Worm (Caenorhabditis elegans) whole organism, mixed stage, embryonic: ENCODE data around the gene F28G4.4.

Experiments used
- M03D4.4 ChIP-seq: sonication (generic microtip); optimal IDR thresholded peaks from 2 replicates; lab custom pipeline; 2017; ENCODE audit warnings: mild to moderate bottlenecking, missing genetic modification characterization, missing compliant biosample characterization
- bed-3 ChIP-seq: fragments of 200-800 bp; sonication (Bioruptor generic); optimal IDR thresholded peaks from 3 replicates; lab custom pipeline; 2018; ENCODE audit warnings: mild to moderate bottlenecking, missing genetic modification characterization, moderate library complexity, missing compliant biosample characterization
- blmp-1 ChIP-seq: fragments of 150-350 bp; optimal IDR thresholded peaks from 2 replicates; lab custom pipeline; 2014; ENCODE audit warnings: missing biosample characterization, missing genetic modification characterization
- ceh-39 ChIP-seq: fragments of 150-350 bp; optimal IDR thresholded peaks from 2 replicates; lab custom pipeline; 2014; ENCODE audit warnings: missing biosample characterization, missing genetic modification characterization
- ceh-43 ChIP-seq: fragments of 200-800 bp; sonication (Bioruptor generic); optimal IDR thresholded peaks from 2 replicates; lab custom pipeline; 2018; ENCODE audit warnings: mild to moderate bottlenecking, missing genetic modification characterization, moderate library complexity, missing compliant biosample characterization
- ceh-83 ChIP-seq: fragments of 200-800 bp; sonication (Bioruptor generic); optimal IDR thresholded peaks from 2 replicates; lab custom pipeline; 2018; ENCODE audit warnings: mild to moderate bottlenecking, missing genetic modification characterization, missing compliant biosample characterization
- ces-1 ChIP-seq: fragments of 150-350 bp; optimal IDR thresholded peaks from 2 replicates; lab custom pipeline; 2014; ENCODE audit warnings: missing biosample characterization, missing genetic modification reagents, missing genetic modification characterization
- cnd-1 ChIP-seq: fragments of 200-800 bp; sonication (Bioruptor generic); optimal IDR thresholded peaks from 2 replicates; lab custom pipeline; 2018; ENCODE audit warnings: mild to moderate bottlenecking, missing genetic modification characterization, missing compliant biosample characterization
- drap-1 ChIP-seq: fragments of 200-800 bp; sonication (Bioruptor generic); optimal IDR thresholded peaks from 3 replicates; lab custom pipeline; 2018; ENCODE audit warnings: mild to moderate bottlenecking, missing genetic modification characterization, missing compliant biosample characterization
- elt-1 ChIP-seq: sonication (generic microtip); optimal IDR thresholded peaks from 2 replicates; lab custom pipeline; 2017; ENCODE audit warnings: missing genetic modification characterization, mild to moderate bottlenecking, missing compliant biosample characterization, antibody characterized with exemption, moderate library complexity, borderline replicate concordance; ENCODE audit not compliant: insufficient read depth
- elt-3 ChIP-seq: fragments of 150-350 bp; optimal IDR thresholded peaks from 2 replicates; lab custom pipeline; 2014; ENCODE audit warnings: missing biosample characterization, missing genetic modification characterization
- flh-1 ChIP-seq: fragments of 200-800 bp; sonication (Bioruptor generic); optimal IDR thresholded peaks from 2 replicates; lab custom pipeline; 2018; ENCODE audit warnings: mild to moderate bottlenecking, missing genetic modification characterization, moderate library complexity, missing compliant biosample characterization
- ham-2 ChIP-seq: fragments of 200-800 bp; sonication (Bioruptor generic); optimal IDR thresholded peaks from 2 replicates; lab custom pipeline; 2018; ENCODE audit warnings: mild to moderate bottlenecking, missing genetic modification characterization, missing compliant biosample characterization
- hlh-1 ChIP-seq: fragments of 150-350 bp; optimal IDR thresholded peaks from 2 replicates; lab custom pipeline; 2014; ENCODE audit warnings: missing biosample characterization, missing genetic modification reagents, missing genetic modification characterization
- lin-13 ChIP-seq: fragments of 150-350 bp; optimal IDR thresholded peaks from 2 replicates; lab custom pipeline; 2014; ENCODE audit warnings: missing biosample characterization, missing genetic modification characterization
- lin-32 ChIP-seq: fragments of 200-800 bp; sonication (Bioruptor generic); optimal IDR thresholded peaks from 2 replicates; lab custom pipeline; 2018; ENCODE audit warnings: mild to moderate bottlenecking, missing genetic modification characterization, missing compliant biosample characterization
- lsy-2 ChIP-seq: fragments of 150-350 bp; optimal IDR thresholded peaks from 2 replicates; lab custom pipeline; 2014; ENCODE audit warnings: missing biosample characterization, missing genetic modification characterization
- mab-5 ChIP-seq: fragments of 150-350 bp; optimal IDR thresholded peaks from 2 replicates; lab custom pipeline; 2014; ENCODE audit warnings: missing biosample characterization, missing genetic modification characterization
- mep-1 ChIP-seq: fragments of 150-350 bp; optimal IDR thresholded peaks from 2 replicates; lab custom pipeline; 2017; ENCODE audit warnings: missing biosample characterization, missing genetic modification reagents, missing genetic modification characterization, inconsistent platforms
- nhr-12 ChIP-seq: fragments of 150-350 bp; optimal IDR thresholded peaks from 2 replicates; lab custom pipeline; 2014; ENCODE audit warnings: missing biosample characterization, missing genetic modification characterization
- nhr-2 ChIP-seq: fragments of 150-350 bp; optimal IDR thresholded peaks from 2 replicates; lab custom pipeline; 2014; ENCODE audit warnings: missing biosample characterization, missing genetic modification characterization
- nhr-237 ChIP-seq: fragments of 150-350 bp; optimal IDR thresholded peaks from 2 replicates; lab custom pipeline; 2014; ENCODE audit warnings: missing biosample characterization, missing genetic modification characterization
- nhr-28 ChIP-seq: fragments of 150-350 bp; optimal IDR thresholded peaks from 2 replicates; lab custom pipeline; 2014; ENCODE audit warnings: missing biosample characterization, missing genetic modification characterization
- nhr-76 ChIP-seq: sonication (generic microtip); optimal IDR thresholded peaks from 2 replicates; lab custom pipeline; 2017; ENCODE audit warnings: missing biosample characterization, missing genetic modification characterization
- pha-4 ChIP-seq: fragments of 150-350 bp; optimal IDR thresholded peaks from 2 replicates; lab custom pipeline; 2018; ENCODE audit warnings: missing biosample characterization, missing genetic modification reagents, missing genetic modification characterization
- sem-2 ChIP-seq: fragments of 200-800 bp; sonication (Bioruptor generic); optimal IDR thresholded peaks from 2 replicates; lab custom pipeline; 2018; ENCODE audit warnings: mild to moderate bottlenecking, missing genetic modification characterization, missing compliant biosample characterization
- snpc-4 ChIP-seq: fragments of 150-350 bp; optimal IDR thresholded peaks from 2 replicates; lab custom pipeline; 2014; ENCODE audit warnings: missing biosample characterization, missing genetic modification characterization
- sptf-1 ChIP-seq: sonication (generic microtip); optimal IDR thresholded peaks from 2 replicates; lab custom pipeline; 2017; ENCODE audit warnings: mild to moderate bottlenecking, missing genetic modification characterization, moderate library complexity, missing compliant biosample characterization
- tbx-8 ChIP-seq: fragments of 200-800 bp; sonication (Bioruptor generic); optimal IDR thresholded peaks from 2 replicates; lab custom pipeline; 2018; ENCODE audit warnings: mild to moderate bottlenecking, missing genetic modification characterization, moderate library complexity, missing compliant biosample characterization
- unc-120 ChIP-seq: sonication (generic microtip); optimal IDR thresholded peaks from 2 replicates; lab custom pipeline; 2017; ENCODE audit warnings: missing genetic modification characterization, missing compliant biosample characterization; ENCODE audit not compliant: poor library complexity, severe bottlenecking
- zip-8 ChIP-seq: fragments of 150-350 bp; optimal IDR thresholded peaks from 2 replicates; lab custom pipeline; 2014; ENCODE audit warnings: missing biosample characterization, missing genetic modification characterization
- ztf-11 ChIP-seq: fragments of 150-350 bp; optimal IDR thresholded peaks from 2 replicates; lab custom pipeline; 2014; ENCODE audit warnings: missing biosample characterization, missing genetic modification characterization

F28G4.4 gene

DNA sequence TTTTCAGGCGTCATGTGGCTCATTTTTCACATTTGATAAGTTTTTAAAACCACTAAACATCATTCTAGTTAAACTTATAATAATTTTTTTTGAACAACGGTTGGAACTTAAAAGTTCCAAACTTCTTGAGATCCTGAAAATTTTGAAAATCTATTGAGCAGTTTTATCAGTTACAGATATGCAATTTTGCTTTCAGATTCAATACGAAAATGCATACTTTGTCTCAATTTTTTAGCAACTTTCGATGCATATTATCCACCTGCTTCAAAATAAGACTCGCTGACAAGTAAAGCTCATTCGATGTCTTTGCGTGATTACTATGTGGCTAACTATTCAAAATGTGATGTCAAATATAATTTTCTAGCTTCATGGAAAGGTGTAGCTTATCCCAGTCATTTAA, 39.1 kb downstream of the F28G4.4 start, which contains the start of gene srh-95:
TSS of gene srh-95 (plus strand) at position 301 of the 400 bp plus-strand sequence.
- no peak for TF ChIP-seq hlh-1 (tag; lab: Kevin White, UChicago)
- no peak for TF ChIP-seq unc-120 (tag; lab: Kevin White, UChicago)
- no peak for TF ChIP-seq blmp-1 (tag; lab: Kevin White, UChicago)
- no peak for TF ChIP-seq M03D4.4
- no peak for TF ChIP-seq sptf-1 (tag; lab: Kevin White, UChicago)
- TF ChIP-seq flh-1 (GFP tag; lab: Kevin White, UChicago): no peak
- no peak for TF ChIP-seq drap-1 (GFP tag; lab: Kevin White, UChicago)
- no peak for TF ChIP-seq ces-1
- TF ChIP-seq elt-1 (tag; lab: Kevin White, UChicago): no peak
- TF ChIP-seq ham-2 (GFP tag; lab: Kevin White, UChicago): no peak
- TF ChIP-seq lin-13: no peak
- TF ChIP-seq bed-3 (GFP tag; lab: Kevin White, UChicago): no peak

DNA sequence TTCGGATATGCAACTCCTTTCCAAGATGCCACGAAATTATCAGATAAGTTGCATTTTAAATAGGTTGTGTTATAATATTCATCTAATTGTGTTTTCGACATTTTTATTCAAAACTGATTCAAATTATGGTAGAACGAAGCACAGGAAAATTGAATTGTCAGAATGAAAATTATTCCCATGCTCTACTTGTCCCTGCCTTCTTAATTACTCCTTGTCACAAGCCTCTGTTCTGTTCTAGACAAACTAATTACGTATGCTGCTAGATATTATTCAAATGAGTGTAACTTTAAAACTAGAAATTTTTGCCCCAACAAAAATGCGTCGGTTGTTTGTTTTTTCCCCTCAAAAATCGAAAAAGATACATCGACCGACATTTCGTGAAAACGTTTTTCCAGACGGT, 41.6 kb downstream of the F28G4.4 start, which contains the start of gene srh-104:
TSS of gene srh-104 (minus strand) at position 101 of the 400 bp plus-strand sequence.
- no peak for TF ChIP-seq sptf-1 (tag; lab: Kevin White, UChicago)
- no peak for TF ChIP-seq ceh-43 (GFP tag; lab: Kevin White, UChicago)
- TF ChIP-seq nhr-28 (tag; lab: Kevin White, UChicago): no peak
- TF ChIP-seq M03D4.4: no peak

DNA sequence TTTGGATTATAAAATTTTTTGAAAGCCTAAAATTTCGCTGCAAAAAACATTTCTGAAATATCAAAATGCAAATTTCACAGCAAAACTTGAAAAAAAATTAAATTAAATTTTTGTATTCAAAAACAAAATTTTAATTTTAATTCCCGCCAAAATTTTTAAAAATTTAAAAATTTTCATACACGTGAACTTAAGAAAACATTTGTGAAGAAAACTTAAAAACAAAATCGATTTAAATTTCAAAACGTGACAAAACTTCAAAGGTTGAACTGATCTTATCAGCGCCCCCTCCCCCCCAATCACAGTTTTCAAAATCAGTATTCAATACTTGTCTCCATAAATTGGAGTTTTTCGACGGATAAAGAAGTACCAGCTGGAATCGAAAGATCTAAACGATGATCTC, 48.5 kb downstream of the F28G4.4 start, which contains the start of gene F21H7.5:
TSS of gene F21H7.5 (plus strand) at position 301 of the 400 bp plus-strand sequence.
- TF ChIP-seq elt-1 (tag; lab: Kevin White, UChicago): no peak
- TF ChIP-seq lsy-2 (tag; lab: Kevin White, UChicago): no peak
- no peak for TF ChIP-seq lin-13
- no peak for TF ChIP-seq pha-4 (tag; lab: Kevin White, UChicago)
- TF ChIP-seq flh-1 (GFP tag; lab: Kevin White, UChicago): no peak
- TF ChIP-seq snpc-4: no peak
- no peak for TF ChIP-seq nhr-12 (tag; lab: Kevin White, UChicago)
- TF ChIP-seq M03D4.4: no peak
- TF ChIP-seq drap-1 (GFP tag; lab: Kevin White, UChicago): no peak
- TF ChIP-seq mep-1 (tag; lab: Kevin White, UChicago): no peak

- no peak for TF ChIP-seq sptf-1 (tag; lab: Kevin White, UChicago)
- TF ChIP-seq ham-2 (GFP tag; lab: Kevin White, UChicago): no peak
- TF ChIP-seq nhr-2: no peak
- no peak for TF ChIP-seq pha-4 (tag; lab: Kevin White, UChicago)
- TF ChIP-seq zip-8 (tag; lab: Kevin White, UChicago): no peak
- no peak for TF ChIP-seq nhr-237
- TF ChIP-seq elt-3 (tag; lab: Kevin White, UChicago): no peak
- TF ChIP-seq tbx-8 (GFP tag; lab: Kevin White, UChicago): no peak
- no peak for TF ChIP-seq lin-32 (GFP tag; lab: Kevin White, UChicago)
- TF ChIP-seq cnd-1 (tag; lab: Kevin White, UChicago): no peak
- TF ChIP-seq ceh-83 (GFP tag; lab: Kevin White, UChicago): no peak
- TF ChIP-seq ztf-11 (tag; lab: Kevin White, UChicago): no peak
- TF ChIP-seq nhr-12 (tag; lab: Kevin White, UChicago): no peak
- TF ChIP-seq blmp-1 (tag; lab: Kevin White, UChicago): no peak
- no peak for TF ChIP-seq elt-1 (tag; lab: Kevin White, UChicago)
- no peak for TF ChIP-seq drap-1 (GFP tag; lab: Kevin White, UChicago)
- no peak for TF ChIP-seq ceh-39 (tag; lab: Kevin White, UChicago)
- no peak for TF ChIP-seq lsy-2 (tag; lab: Kevin White, UChicago)
Measured at ce11 chrV:16235647-16236046, 50.0 kb downstream of the F28G4.4 start, which contains the start of gene srh-98. TSS of gene srh-98 (minus strand) at chrV:16235747.

DNA sequence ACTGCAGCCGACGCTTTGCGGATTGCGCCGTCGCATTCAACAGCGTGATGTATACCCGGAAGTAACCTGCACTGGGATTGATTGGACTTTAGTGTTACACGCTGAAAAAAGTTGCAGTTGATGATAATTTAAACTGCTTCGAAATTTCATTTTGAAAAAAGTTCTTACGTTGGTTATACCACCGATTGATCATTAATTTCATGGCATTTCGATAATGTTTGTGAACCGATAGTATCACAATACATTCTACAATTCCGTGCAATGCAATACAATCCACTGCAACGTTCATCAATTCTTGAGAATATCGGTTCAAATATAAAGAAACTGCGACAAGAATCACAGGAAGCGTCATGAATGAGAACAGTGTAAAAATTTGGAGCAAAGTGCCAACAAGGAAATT, 50.6 kb downstream of the F28G4.4 start, which contains the start of gene F21H7.3:
TSS of gene F21H7.3 (minus strand) at position 101 of the 400 bp plus-strand sequence.
- TF ChIP-seq mep-1 (tag; lab: Kevin White, UChicago) (no peak), ceh-43 (GFP tag; lab: Kevin White, UChicago) (no peak), blmp-1 (tag; lab: Kevin White, UChicago) (no peak), nhr-237 (no peak), sem-2 (GFP tag; lab: Kevin White, UChicago) (no peak), cnd-1 (tag; lab: Kevin White, UChicago) (no peak), nhr-2 (no peak), mab-5 (tag; lab: Kevin White, UChicago) (no peak), nhr-12 (tag; lab: Kevin White, UChicago) (no peak), pha-4 (tag; lab: Kevin White, UChicago) (no peak), ceh-39 (tag; lab: Kevin White, UChicago) (no peak), nhr-76 (no peak)
